Fruit fly (Drosophila melanogaster) whole organism, adult: ENCODE results near the gene CG31248.

Source experiments
- CG11617 ChIP-seq: fragments of 200-800 bp; sonication (Bioruptor generic); optimal IDR thresholded peaks from 2 replicates; lab custom pipeline; 2017; ENCODE audit warnings: mild to moderate bottlenecking, missing biosample characterization, missing genetic modification reagents, missing genetic modification characterization
- CG12768 ChIP-seq: fragments of 200-800 bp; sonication (Bioruptor generic); optimal IDR thresholded peaks from 2 replicates; lab custom pipeline; 2017; ENCODE audit warnings: missing biosample characterization, missing genetic modification characterization, mild to moderate bottlenecking, moderate library complexity, missing genetic modification reagents
- CG14711 ChIP-seq: fragments of 200-800 bp; sonication (Bioruptor generic); optimal IDR thresholded peaks from 2 replicates; lab custom pipeline; 2018; ENCODE audit warnings: missing biosample characterization, mild to moderate bottlenecking, missing genetic modification characterization, moderate library complexity
- CG1620 ChIP-seq: fragments of 200-800 bp; sonication (Bioruptor generic); optimal IDR thresholded peaks from 2 replicates; lab custom pipeline; 2016; ENCODE audit warnings: missing biosample characterization, missing genetic modification characterization
- CG33017 ChIP-seq: fragments of 200-800 bp; sonication (Bioruptor generic); optimal IDR thresholded peaks from 2 replicates; lab custom pipeline; 2018; ENCODE audit warnings: missing biosample characterization, mild to moderate bottlenecking, missing genetic modification characterization, moderate library complexity
- CG5204 ChIP-seq: fragments of 200-800 bp; sonication (Bioruptor generic); optimal IDR thresholded peaks from 2 replicates; lab custom pipeline; 2016; ENCODE audit warnings: missing biosample characterization, missing genetic modification characterization
- CG7045 ChIP-seq: fragments of 200-800 bp; sonication (Bioruptor generic); optimal IDR thresholded peaks from 2 replicates; lab custom pipeline; 2017; ENCODE audit warnings: missing biosample characterization, mild to moderate bottlenecking, missing genetic modification characterization
- CG7101 ChIP-seq: fragments of 200-800 bp; sonication (Bioruptor generic); optimal IDR thresholded peaks from 2 replicates; lab custom pipeline; 2018; ENCODE audit warnings: missing biosample characterization, mild to moderate bottlenecking, missing genetic modification characterization, moderate library complexity
- Clk ChIP-seq: fragments of 200-800 bp; sonication (Bioruptor generic); optimal IDR thresholded peaks from 2 replicates; lab custom pipeline; 2017; ENCODE audit warnings: missing biosample characterization, missing genetic modification characterization
- Crg-1 ChIP-seq: fragments of 200-800 bp; sonication (Bioruptor generic); optimal IDR thresholded peaks from 2 replicates; lab custom pipeline; 2016; ENCODE audit warnings: missing biosample characterization, missing genetic modification characterization
- Hr96 ChIP-seq: fragments of 200-800 bp; sonication (Bioruptor generic); optimal IDR thresholded peaks from 2 replicates; lab custom pipeline; 2016; ENCODE audit warnings: missing biosample characterization, missing genetic modification characterization
- Mnt ChIP-seq: fragments of 200-800 bp; sonication (Bioruptor generic); optimal IDR thresholded peaks from 2 replicates; lab custom pipeline; 2016; ENCODE audit warnings: missing biosample characterization, mild to moderate bottlenecking, missing genetic modification characterization
- bab1 ChIP-seq: fragments of 200-800 bp; sonication (Bioruptor generic); optimal IDR thresholded peaks from 3 replicates; lab custom pipeline; 2019; ENCODE audit warnings: missing biosample characterization, mild to moderate bottlenecking, missing genetic modification characterization, moderate library complexity
- cic ChIP-seq: fragments of 200-800 bp; sonication (Bioruptor generic); optimal IDR thresholded peaks from 2 replicates; lab custom pipeline; 2017; ENCODE audit warnings: missing biosample characterization, mild to moderate bottlenecking, missing genetic modification characterization, moderate library complexity
- cnc ChIP-seq, 2 experiments: fragments of >200 bp; optimal IDR thresholded peaks; 2 replicates each; lab custom pipeline; 2017
- kay ChIP-seq: fragments of 200-800 bp; sonication (Bioruptor generic); peaks from one replicate; lab custom pipeline; 2016; ENCODE audit warnings: missing biosample characterization, missing genetic modification characterization, borderline replicate concordance
- ovo ChIP-seq: fragments of 200-800 bp; sonication (Bioruptor generic); optimal IDR thresholded peaks from 2 replicates; lab custom pipeline; 2016; ENCODE audit warnings: missing biosample characterization, missing genetic modification characterization
- pad ChIP-seq: fragments of 200-800 bp; sonication (Bioruptor generic); optimal IDR thresholded peaks from 3 replicates; lab custom pipeline; 2017; ENCODE audit warnings: missing biosample characterization, missing genetic modification characterization, mild to moderate bottlenecking, moderate library complexity, missing genetic modification reagents
- tj ChIP-seq: fragments of 200-800 bp; sonication (Bioruptor generic); optimal IDR thresholded peaks from 3 replicates; lab custom pipeline; 2017; ENCODE audit warnings: missing biosample characterization, mild to moderate bottlenecking, missing genetic modification characterization, moderate library complexity
- toe ChIP-seq: fragments of 200-800 bp; sonication (Bioruptor generic); optimal IDR thresholded peaks from 2 replicates; lab custom pipeline; 2016; ENCODE audit warnings: missing biosample characterization, missing genetic modification characterization

Gene CG31248

DNA sequence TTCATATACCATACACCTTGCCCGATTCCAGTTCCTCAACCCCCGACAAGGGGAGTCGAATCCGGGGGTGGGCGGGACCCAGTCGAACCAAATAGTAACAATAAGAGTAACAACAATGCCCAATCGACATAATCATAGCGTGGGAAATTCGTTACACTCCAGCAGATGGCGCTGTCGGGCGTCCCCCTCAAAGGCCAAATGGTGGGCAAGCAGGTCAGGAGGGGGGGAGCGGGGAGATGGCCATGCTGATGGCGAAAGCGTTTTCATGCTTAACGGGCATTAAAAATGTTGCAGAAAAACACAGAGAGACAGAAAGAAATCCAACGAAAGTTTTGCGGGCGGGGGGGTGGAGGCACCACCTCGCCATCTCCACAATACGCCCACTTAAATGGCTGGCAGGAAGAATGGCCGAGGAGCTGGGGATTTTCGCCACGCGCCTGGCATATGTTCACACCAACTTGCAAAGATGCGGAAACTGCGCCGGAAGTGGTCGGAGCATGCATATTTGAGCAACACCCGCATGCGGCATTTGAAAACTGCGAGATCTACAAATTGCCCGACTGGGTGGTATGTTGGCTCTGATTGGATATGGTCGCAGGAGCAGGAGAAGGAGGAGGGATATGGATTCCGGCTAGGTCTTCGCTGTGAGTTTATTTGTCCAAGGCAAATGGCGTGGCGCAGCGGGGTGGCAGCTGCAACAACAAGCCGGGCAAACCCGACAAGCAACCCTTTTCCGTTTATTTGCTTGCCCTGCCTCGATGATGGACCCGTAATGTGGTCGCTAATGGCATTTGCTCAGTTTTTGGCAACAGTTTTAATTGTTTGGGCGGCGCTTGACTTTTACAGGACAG lies 10.3 kb downstream of the CG31248 start:
- TF ChIP-seq CG33017 (tag; lab: Kevin White, UChicago): no peak
- TF ChIP-seq pad (GFP tag; lab: Kevin White, UChicago): no peak
- TF ChIP-seq tj (GFP tag; lab: Kevin White, UChicago): no peak
- TF ChIP-seq kay (GFP tag; lab: Kevin White, UChicago): no peak
- TF ChIP-seq Clk (GFP tag; lab: Kevin White, UChicago): no peak
- no peak for TF ChIP-seq Crg-1 (GFP tag; lab: Kevin White, UChicago)
- no peak for TF ChIP-seq Mnt (GFP tag; lab: Kevin White, UChicago)
- no peak for TF ChIP-seq CG11617

DNA sequence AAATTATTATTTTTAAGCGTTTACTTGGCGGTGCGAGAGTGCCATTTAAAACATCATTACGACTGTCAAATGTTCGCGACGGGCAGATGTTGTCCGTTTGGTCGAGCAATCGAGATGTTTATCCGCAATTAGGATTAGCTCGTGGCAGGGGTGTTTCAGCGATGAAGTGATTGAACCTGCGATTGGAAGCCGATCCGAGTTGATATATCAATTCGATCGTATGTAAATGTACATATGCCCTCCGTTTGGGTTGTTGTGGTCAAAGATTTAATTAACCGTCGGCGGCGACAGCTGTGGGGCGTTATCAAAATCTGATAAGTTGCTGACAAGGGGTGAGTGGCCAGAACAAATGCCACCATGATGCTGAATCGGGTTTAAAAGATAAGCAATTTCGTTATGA lies 13.5 kb downstream of the CG31248 start:
- TF ChIP-seq CG1620 (GFP tag; lab: Kevin White, UChicago): no peak

DNA sequence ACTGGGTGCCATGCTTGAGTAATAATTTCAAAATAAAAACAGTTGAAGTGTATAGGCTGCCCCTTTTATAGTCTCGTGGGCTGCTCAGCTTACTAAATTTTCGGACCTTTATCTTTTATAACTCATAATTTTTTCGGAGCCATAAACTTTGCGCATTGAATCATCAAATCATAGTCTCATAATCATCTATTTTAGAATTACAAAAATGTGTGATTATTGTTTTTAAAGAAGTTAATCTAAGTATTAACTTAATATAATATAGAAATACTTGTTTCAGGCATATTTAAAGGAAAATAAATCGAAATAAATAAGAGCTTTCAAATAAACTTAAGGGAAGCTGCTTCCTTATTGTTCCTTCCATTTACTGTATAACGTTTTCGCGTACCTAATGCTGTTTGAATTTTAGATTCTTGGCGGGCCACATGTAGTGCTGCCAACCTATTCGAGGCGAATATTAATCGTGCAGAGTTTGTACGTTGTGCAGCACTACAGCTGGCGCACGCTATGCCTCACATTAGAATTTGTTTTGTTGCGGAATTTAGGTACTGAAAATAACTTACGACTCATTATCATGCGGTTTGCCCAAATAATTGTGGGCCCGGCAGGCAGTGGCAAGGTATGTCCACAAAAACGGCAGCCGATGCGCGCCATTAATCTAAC lies 15.3 kb downstream of the CG31248 start, which contains the start of the genes CG14610 and CG2656:
Gene CG14610, minus strand, starts transcription at position 51 of the 660 bp plus-strand sequence.
Gene CG2656, plus strand, starts transcription at position 480 of the 660 bp plus-strand sequence.
- TF ChIP-seq tj (GFP tag; lab: Kevin White, UChicago) (no peak), kay (GFP tag; lab: Kevin White, UChicago) (no peak), CG33017 (tag; lab: Kevin White, UChicago) (peak; percentile 0), pad (GFP tag; lab: Kevin White, UChicago) (peak; percentile 54), Clk (GFP tag; lab: Kevin White, UChicago) (peak; percentile 9), bab1 (peak; percentile 78), CG12768 (GFP tag; lab: Kevin White, UChicago) (peak; percentile 40), CG5204 (peak; percentile 60), CG1620 (GFP tag; lab: Kevin White, UChicago) (peak; percentile 85), ovo (GFP tag; lab: Kevin White, UChicago) (peak; percentile 35), CG7101 (peak; percentile 69), CG14711 (tag; lab: Kevin White, UChicago) (peak; percentile 35), Hr96 (GFP tag; lab: Kevin White, UChicago) (peak; percentile 77), Mnt (GFP tag; lab: Kevin White, UChicago) (peak; percentile 85), CG11617 (peak; percentile 32), cic (GFP tag; lab: Kevin White, UChicago) (no peak), CG7045 (GFP tag; lab: Kevin White, UChicago) (peak; percentile 44), Crg-1 (GFP tag; lab: Kevin White, UChicago) (peak; percentile 84), cnc (optimal IDR thresholded peaks at IDR 0.05; lab: Kevin White, UChicago) (no peak), toe (peak; percentile 74)

DNA sequence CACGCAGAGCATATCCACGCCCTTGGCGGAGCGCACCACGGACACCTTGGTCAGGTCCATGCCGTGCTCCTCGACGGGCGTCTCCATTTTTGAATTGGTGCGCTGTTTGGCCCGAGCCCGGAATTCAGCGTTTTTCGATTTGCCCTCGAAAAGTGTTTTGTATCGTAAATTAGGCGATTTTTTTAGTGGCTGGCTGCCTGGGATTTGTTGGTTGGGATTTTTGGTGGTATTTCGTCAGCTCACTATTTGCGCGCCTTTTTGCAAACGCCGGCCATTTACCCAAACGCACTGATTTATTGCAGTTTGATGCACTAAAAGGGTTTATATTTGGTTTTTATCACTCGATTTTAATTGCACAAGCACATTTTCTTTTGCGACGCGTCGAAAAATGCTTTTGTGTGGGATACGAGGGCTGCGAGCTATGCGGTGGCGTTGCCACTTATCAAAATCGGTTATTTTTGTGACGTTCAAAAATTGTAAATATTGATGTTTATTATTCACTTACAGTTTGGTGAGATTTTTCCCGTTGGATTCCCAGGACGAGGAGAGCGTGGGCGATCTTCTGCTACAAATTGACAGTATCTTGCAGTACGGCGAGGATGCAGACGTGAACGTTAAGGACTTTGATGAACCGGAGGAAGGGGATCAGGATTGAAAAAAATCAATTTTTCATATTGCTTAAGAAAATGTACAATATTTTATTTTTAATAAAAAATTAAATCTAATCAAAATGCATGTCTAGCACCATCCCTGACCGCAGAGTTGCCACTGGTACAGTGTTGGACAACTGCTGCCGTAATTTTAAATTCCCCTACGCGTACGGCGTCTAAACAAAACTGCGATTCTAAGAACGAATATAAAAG lies 21.7 kb downstream of the CG31248 start, which contains the start of the genes gfzf and Sas-4:
Gene gfzf, minus strand, starts transcription at position 425 of the 863 bp plus-strand sequence.
Gene Sas-4, plus strand, starts transcription at position 824 of the 863 bp plus-strand sequence.
- TF ChIP-seq CG7045 (GFP tag; lab: Kevin White, UChicago) (peak; percentile 64), CG14711 (tag; lab: Kevin White, UChicago) (peak; percentile 37), cic (GFP tag; lab: Kevin White, UChicago) (no peak), cnc (optimal IDR thresholded peaks at IDR 0.05; lab: Kevin White, UChicago) (no peak), CG5204 (peak; percentile 77), bab1 (peak; percentile 39), tj (GFP tag; lab: Kevin White, UChicago) (peak; percentile 55), Hr96 (GFP tag; lab: Kevin White, UChicago) (peak; percentile 71), kay (GFP tag; lab: Kevin White, UChicago) (no peak), Clk (GFP tag; lab: Kevin White, UChicago) (no peak), pad (GFP tag; lab: Kevin White, UChicago) (peak; percentile 68), CG11617 (peak; percentile 77), CG7101 (peak; percentile 46), Mnt (GFP tag; lab: Kevin White, UChicago) (peak; percentile 38), CG1620 (GFP tag; lab: Kevin White, UChicago) (peak; percentile 51), Crg-1 (GFP tag; lab: Kevin White, UChicago) (peak; percentile 10), CG12768 (GFP tag; lab: Kevin White, UChicago) (peak; percentile 71), CG33017 (tag; lab: Kevin White, UChicago) (peak; percentile 22), ovo (GFP tag; lab: Kevin White, UChicago) (peak; percentile 62), toe (peak; percentile 85)
